Fruit fly (Drosophila melanogaster) whole organism, embryonic: Measurements from ENCODE around the gene CG31102.

Experiments
- B-H2 ChIP-seq: fragments of 200-800 bp; sonication (Bioruptor generic); optimal IDR thresholded peaks from 2 replicates; lab custom pipeline; 2018; ENCODE audit warnings: missing biosample characterization, mild to moderate bottlenecking, missing genetic modification characterization
- Bdp1 ChIP-seq: fragments of 200-800 bp; sonication (Bioruptor generic); optimal IDR thresholded peaks from 3 replicates; lab custom pipeline; 2016; ENCODE audit warnings: missing biosample characterization, missing genetic modification characterization
- BtbVII ChIP-seq: fragments of 200-800 bp; sonication (Bioruptor generic); optimal IDR thresholded peaks from 3 replicates; lab custom pipeline; 2017; ENCODE audit warnings: missing biosample characterization, mild to moderate bottlenecking, missing genetic modification characterization
- CG12071 ChIP-seq: fragments of 200-800 bp; sonication (Bioruptor generic); optimal IDR thresholded peaks from 3 replicates; lab custom pipeline; 2018; ENCODE audit warnings: missing biosample characterization, mild to moderate bottlenecking, missing genetic modification characterization
- CG12219 ChIP-seq: fragments of 200-800 bp; sonication (Bioruptor generic); optimal IDR thresholded peaks from 3 replicates; lab custom pipeline; 2018; ENCODE audit warnings: missing biosample characterization, mild to moderate bottlenecking, missing genetic modification characterization
- CG13296 ChIP-seq: fragments of 200-800 bp; sonication (Bioruptor generic); optimal IDR thresholded peaks from 3 replicates; lab custom pipeline; 2018; ENCODE audit warnings: missing biosample characterization, mild to moderate bottlenecking, missing genetic modification characterization
- CG13894 ChIP-seq: fragments of 200-800 bp; sonication (Bioruptor generic); optimal IDR thresholded peaks from 3 replicates; lab custom pipeline; 2018; ENCODE audit warnings: missing biosample characterization, mild to moderate bottlenecking, missing genetic modification characterization, moderate library complexity
- CG2678 ChIP-seq: fragments of 200-800 bp; sonication (Bioruptor generic); optimal IDR thresholded peaks from 3 replicates; lab custom pipeline; 2019; ENCODE audit warnings: missing biosample characterization, mild to moderate bottlenecking, missing genetic modification characterization, moderate library complexity
- CG32767 ChIP-seq: fragments of 200-800 bp; sonication (Bioruptor generic); IDR thresholded peaks from 2 replicates; pipeline ENCODE4 v1.3.6; 2022; ENCODE audit warnings: missing biosample characterization, missing genetic modification characterization
- CG34224 ChIP-seq: fragments of 200-800 bp; sonication (Bioruptor generic); IDR thresholded peaks from 3 replicates; pipeline ENCODE4 v1.3.6; 2022; ENCODE audit warnings: missing biosample characterization, missing genetic modification characterization; ENCODE audit not compliant: partially characterized antibody
- CG3995 ChIP-seq: fragments of 200-800 bp; sonication (Bioruptor generic); optimal IDR thresholded peaks from 3 replicates; lab custom pipeline; 2016; ENCODE audit warnings: missing biosample characterization, missing genetic modification characterization
- CG4404 ChIP-seq: fragments of 200-800 bp; sonication (Bioruptor generic); IDR thresholded peaks from 2 replicates; pipeline ENCODE4 v1.3.6; 2022; ENCODE audit warnings: missing biosample characterization, missing genetic modification characterization
- CG6272 ChIP-seq: fragments of 200-800 bp; sonication (Bioruptor generic); IDR thresholded peaks from 2 replicates; pipeline ENCODE4 v1.3.6; 2022; ENCODE audit warnings: missing biosample characterization, missing genetic modification characterization
- CG6765 ChIP-seq: fragments of 200-800 bp; sonication (Bioruptor generic); optimal IDR thresholded peaks from 3 replicates; lab custom pipeline; 2017; ENCODE audit warnings: missing biosample characterization, mild to moderate bottlenecking, missing genetic modification characterization
- CG9797 ChIP-seq: fragments of 200-800 bp; sonication (Bioruptor generic); optimal IDR thresholded peaks from 3 replicates; lab custom pipeline; 2018; ENCODE audit warnings: missing biosample characterization, mild to moderate bottlenecking, missing genetic modification characterization
- CTCF ChIP-seq: fragments of 200-800 bp; sonication (Bioruptor generic); optimal IDR thresholded peaks from 2 replicates; lab custom pipeline; 2017; ENCODE audit warnings: missing biosample characterization, mild to moderate bottlenecking, missing genetic modification characterization, moderate library complexity
- Camta ChIP-seq: fragments of 200-800 bp; sonication (Bioruptor generic); optimal IDR thresholded peaks from 2 replicates; lab custom pipeline; 2016; ENCODE audit warnings: missing biosample characterization, missing genetic modification characterization
- Dll ChIP-seq: fragments of 200-800 bp; sonication (Bioruptor generic); IDR thresholded peaks from 4 replicates; pipeline ENCODE4 v1.3.6; 2022; ENCODE audit warnings: missing biosample characterization, missing genetic modification characterization; ENCODE audit not compliant: partially characterized antibody
- E2f2 ChIP-seq: fragments of 200-800 bp; sonication (Bioruptor generic); IDR thresholded peaks from 2 replicates; pipeline ENCODE4 v1.3.6; 2022; ENCODE audit warnings: missing biosample characterization, missing genetic modification characterization
- Fer1 ChIP-seq: fragments of 200-800 bp; sonication (Bioruptor generic); optimal IDR thresholded peaks from 2 replicates; lab custom pipeline; 2017; ENCODE audit warnings: missing biosample characterization, mild to moderate bottlenecking, missing genetic modification characterization
- HHEX ChIP-seq: fragments of 200-800 bp; sonication (Bioruptor generic); optimal IDR thresholded peaks from 3 replicates; lab custom pipeline; 2017; ENCODE audit warnings: missing biosample characterization, mild to moderate bottlenecking, missing genetic modification characterization, missing genetic modification reagents
- HmgZ ChIP-seq: fragments of 200-800 bp; sonication (Bioruptor generic); optimal IDR thresholded peaks from 2 replicates; lab custom pipeline; 2018; ENCODE audit warnings: missing biosample characterization, mild to moderate bottlenecking, missing genetic modification characterization
- Jarid2 ChIP-seq: fragments of 200-800 bp; sonication (Bioruptor generic); optimal IDR thresholded peaks from 3 replicates; lab custom pipeline; 2017; ENCODE audit warnings: mild to moderate bottlenecking, missing biosample characterization, missing genetic modification reagents, missing genetic modification characterization
- MESR4 ChIP-seq: fragments of 200-800 bp; sonication (Bioruptor generic); optimal IDR thresholded peaks from 2 replicates; lab custom pipeline; 2018; ENCODE audit warnings: missing biosample characterization, mild to moderate bottlenecking, missing genetic modification characterization, moderate library complexity
- MTF-1 ChIP-seq: fragments of 200-800 bp; sonication (Bioruptor generic); optimal IDR thresholded peaks from 2 replicates; lab custom pipeline; 2018; ENCODE audit warnings: missing biosample characterization, mild to moderate bottlenecking, missing genetic modification characterization, borderline replicate concordance
- NFAT ChIP-seq: fragments of 200-800 bp; sonication (Bioruptor generic); IDR thresholded peaks from 2 replicates; pipeline ENCODE4 v1.3.6; 2022; ENCODE audit warnings: missing biosample characterization, missing genetic modification characterization
- Oli ChIP-seq: fragments of 200-800 bp; sonication (Bioruptor generic); optimal IDR thresholded peaks from 2 replicates; lab custom pipeline; 2018; ENCODE audit warnings: missing biosample characterization, mild to moderate bottlenecking, missing genetic modification characterization, moderate library complexity
- PHDP ChIP-seq: fragments of 200-800 bp; sonication (Bioruptor generic); optimal IDR thresholded peaks from 3 replicates; lab custom pipeline; 2018; ENCODE audit warnings: missing biosample characterization, mild to moderate bottlenecking, missing genetic modification characterization, moderate library complexity
- Scr ChIP-seq: fragments of 200-800 bp; sonication (Bioruptor generic); IDR thresholded peaks from 2 replicates; pipeline ENCODE4 v1.3.6; 2022; ENCODE audit warnings: missing biosample characterization, missing genetic modification characterization; ENCODE audit not compliant: partially characterized antibody
- Taf1 ChIP-seq: fragments of 200-800 bp; sonication (Bioruptor generic); IDR thresholded peaks from 2 replicates; pipeline ENCODE4 v1.3.6; 2022; ENCODE audit warnings: missing biosample characterization, missing genetic modification characterization
- az2 ChIP-seq: fragments of 200-800 bp; sonication (Bioruptor generic); optimal IDR thresholded peaks from 3 replicates; lab custom pipeline; 2016; ENCODE audit warnings: missing biosample characterization, missing genetic modification characterization
- bbx ChIP-seq: fragments of 200-800 bp; sonication (Bioruptor generic); IDR thresholded peaks from 2 replicates; pipeline ENCODE4 v1.3.6; 2022; ENCODE audit warnings: missing biosample characterization, missing genetic modification characterization; ENCODE audit not compliant: partially characterized antibody
- bcd ChIP-seq: fragments of 200-800 bp; sonication (Bioruptor generic); optimal IDR thresholded peaks from 2 replicates; lab custom pipeline; 2017; ENCODE audit warnings: missing biosample characterization, mild to moderate bottlenecking, missing genetic modification characterization
- cg ChIP-seq: fragments of 200-800 bp; sonication (Bioruptor generic); optimal IDR thresholded peaks from 3 replicates; lab custom pipeline; 2019; ENCODE audit warnings: missing biosample characterization, mild to moderate bottlenecking, missing genetic modification characterization, moderate library complexity
- chm ChIP-seq: fragments of 200-800 bp; sonication (Bioruptor generic); IDR thresholded peaks from 2 replicates; pipeline ENCODE4 v1.3.6; 2022; ENCODE audit warnings: missing biosample characterization, missing genetic modification characterization
- da ChIP-seq: fragments of 200-800 bp; sonication (Bioruptor generic); optimal IDR thresholded peaks from 2 replicates; lab custom pipeline; 2016; ENCODE audit warnings: missing biosample characterization, missing genetic modification characterization
- eve ChIP-seq, 2 experiments: fragments of >200 bp; optimal IDR thresholded peaks; 2 replicates each; lab custom pipeline; 2017; ENCODE audit warnings: missing biosample characterization in 2 of 2, missing genetic modification characterization in 2 of 2
- gem ChIP-seq: fragments of 200-800 bp; sonication (Bioruptor generic); optimal IDR thresholded peaks from 2 replicates; lab custom pipeline; 2019; ENCODE audit warnings: missing biosample characterization, mild to moderate bottlenecking, missing genetic modification characterization, moderate library complexity
- inv ChIP-seq: fragments of 200-800 bp; sonication (Bioruptor generic); IDR thresholded peaks from 2 replicates; pipeline ENCODE4 v1.3.6; 2022; ENCODE audit warnings: missing biosample characterization, missing genetic modification characterization; ENCODE audit not compliant: partially characterized antibody
- nerfin-1 ChIP-seq: fragments of 200-800 bp; sonication (Bioruptor generic); optimal IDR thresholded peaks from 3 replicates; lab custom pipeline; 2019; ENCODE audit warnings: missing biosample characterization, mild to moderate bottlenecking, missing genetic modification characterization, moderate library complexity
- otp ChIP-seq: fragments of 200-800 bp; sonication (Bioruptor generic); IDR thresholded peaks from 3 replicates; pipeline ENCODE4, ENCODE4 v1.3.6; 2022; ENCODE audit warnings: missing biosample characterization, missing genetic modification characterization
- ranshi ChIP-seq: fragments of 200-800 bp; sonication (Bioruptor generic); IDR thresholded peaks from 2 replicates; pipeline ENCODE4 v1.3.6; 2022; ENCODE audit warnings: missing biosample characterization, missing genetic modification characterization
- sc ChIP-seq, 3 experiments: fragments of >200 bp in 2 of 3; fragments of 200-800 bp in 1 of 3; sonication (Bioruptor generic) in 1 of 3; optimal IDR thresholded peaks; 2 replicates in 2 of 3; 3 replicates in 1 of 3; lab custom pipeline; 2017; ENCODE audit warnings: mild to moderate bottlenecking in 1 of 3, missing biosample characterization in 1 of 3, missing genetic modification characterization in 1 of 3, missing genetic modification reagents in 1 of 3
- shn ChIP-seq: fragments of 200-800 bp; sonication (Bioruptor generic); optimal IDR thresholded peaks from 3 replicates; lab custom pipeline; 2016; ENCODE audit warnings: missing biosample characterization, missing genetic modification characterization
- stc ChIP-seq: fragments of 200-800 bp; sonication (Bioruptor generic); IDR thresholded peaks from 2 replicates; pipeline ENCODE4 v1.3.6; 2022; ENCODE audit warnings: missing biosample characterization, missing genetic modification characterization
- sug ChIP-seq: fragments of 200-800 bp; optimal IDR thresholded peaks from 2 replicates; lab custom pipeline; 2019; ENCODE audit warnings: missing biosample characterization, mild to moderate bottlenecking, missing genetic modification characterization, moderate library complexity
- tap ChIP-seq: fragments of 200-800 bp; optimal IDR thresholded peaks from 3 replicates; lab custom pipeline; 2019; ENCODE audit warnings: missing biosample characterization, mild to moderate bottlenecking, missing genetic modification characterization, moderate library complexity
- tgo ChIP-seq: fragments of 200-800 bp; sonication (Bioruptor generic); IDR thresholded peaks from 3 replicates; pipeline ENCODE4 v1.3.6; 2022; ENCODE audit warnings: missing biosample characterization, missing genetic modification characterization
- vvl ChIP-seq: fragments of 200-800 bp; sonication (Bioruptor generic); IDR thresholded peaks from 2 replicates; pipeline ENCODE4 v1.3.6; 2022; ENCODE audit warnings: missing biosample characterization, missing genetic modification characterization
- zen ChIP-seq: fragments of 200-800 bp; sonication (Bioruptor generic); optimal IDR thresholded peaks from 3 replicates; lab custom pipeline; 2018; ENCODE audit warnings: missing biosample characterization, mild to moderate bottlenecking, missing genetic modification characterization, moderate library complexity
- zfh2 ChIP-seq: fragments of 200-800 bp; sonication (Bioruptor generic); optimal IDR thresholded peaks from 2 replicates; lab custom pipeline; 2016; ENCODE audit warnings: missing biosample characterization, missing genetic modification characterization

Gene CG31102

DNA sequence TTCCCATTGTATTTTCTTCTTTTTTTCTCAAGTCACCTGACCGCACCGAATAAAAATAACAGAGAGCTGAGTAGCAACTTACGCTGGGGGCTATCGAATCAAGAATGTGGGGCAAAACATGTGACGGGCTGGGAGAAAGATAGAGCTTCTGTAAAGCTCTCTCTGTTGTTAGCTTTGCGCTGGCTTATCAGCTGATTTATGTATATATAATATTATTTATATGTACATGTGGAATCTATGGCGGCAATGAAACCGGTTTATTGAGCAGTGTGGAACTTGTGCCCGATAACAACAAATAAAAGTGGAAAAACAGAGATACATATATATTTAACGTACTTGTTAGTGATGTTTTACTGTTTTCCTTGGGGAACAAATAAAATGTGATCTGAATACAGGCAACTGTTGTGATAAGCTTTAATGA, 2.5 kb downstream of the CG31102 start, which contains the start of gene CG31098 (continued):
- TF ChIP-seq HHEX (GFP tag; lab: Kevin White, UChicago): no peak
- TF ChIP-seq CG6765 (GFP tag; lab: Kevin White, UChicago): peak; percentile 52
- TF ChIP-seq otp (GFP tag; lab: Robert Waterston, UW): no peak
- no peak for TF ChIP-seq Taf1 (GFP tag; lab: Robert Waterston, UW)
- no peak for TF ChIP-seq az2 (GFP tag; lab: Kevin White, UChicago)
- peak; percentile 78 for TF ChIP-seq CG32767
- TF ChIP-seq nerfin-1 (tag; lab: Kevin White, UChicago): no peak
- TF ChIP-seq Scr (GFP tag; lab: Robert Waterston, UW): no peak
- TF ChIP-seq da: no peak
- TF ChIP-seq CG34224 (GFP tag; lab: Robert Waterston, UW): peak; percentile 49; the same call in 1 of the 3 replicates
- peak; percentile 90 for TF ChIP-seq sug (tag; lab: Kevin White, UChicago)
- TF ChIP-seq gem (tag; lab: Kevin White, UChicago): peak; percentile 31
- peak; percentile 61 for TF ChIP-seq B-H2 (GFP tag; lab: Kevin White, UChicago)
- no peak for TF ChIP-seq Oli (tag; lab: Kevin White, UChicago)
- TF ChIP-seq zfh2 (GFP tag; lab: Kevin White, UChicago): no peak
- TF ChIP-seq stc (GFP tag; lab: Robert Waterston, UW): no peak
- peak; percentile 66 for TF ChIP-seq BtbVII (GFP tag; lab: Kevin White, UChicago)
- no peak for TF ChIP-seq shn (GFP tag; lab: Kevin White, UChicago)
- TF ChIP-seq vvl (GFP tag; lab: Robert Waterston, UW): no peak
- peak; percentile 52 for TF ChIP-seq CG12071 (GFP tag; lab: Kevin White, UChicago)
- no peak for TF ChIP-seq bcd (GFP tag; lab: Kevin White, UChicago)
- TF ChIP-seq CG4404 (GFP tag; lab: Robert Waterston, UW): no peak
- peak; percentile 2 for TF ChIP-seq CG12219 (GFP tag; lab: Kevin White, UChicago)
- TF ChIP-seq sc (optimal IDR thresholded peaks at IDR 0.05; lab: Kevin White, UChicago): no peak
- TF ChIP-seq sc (GFP tag; optimal IDR thresholded peaks at IDR 0.05; lab: Kevin White, UChicago): no peak
- TF ChIP-seq tgo (GFP tag; lab: Robert Waterston, UW): no peak
- no peak for TF ChIP-seq CG6272 (GFP tag; lab: Robert Waterston, UW)
- peak; percentile 20 for TF ChIP-seq HmgZ (tag; lab: Kevin White, UChicago)
- TF ChIP-seq Jarid2 (GFP tag; lab: Kevin White, UChicago): peak; percentile 63
- peak; percentile 51 for TF ChIP-seq CG13894 (tag; lab: Kevin White, UChicago)
- TF ChIP-seq chm (GFP tag; lab: Robert Waterston, UW): no peak; the same call in 1 of the 2 replicates
- no peak for TF ChIP-seq Camta (GFP tag; lab: Kevin White, UChicago)
- TF ChIP-seq CG2678 (tag; lab: Kevin White, UChicago): peak; percentile 54
- TF ChIP-seq Dll (GFP tag; lab: Robert Waterston, UW): no peak
- TF ChIP-seq CG13296 (GFP tag; lab: Kevin White, UChicago): peak; percentile 70
- TF ChIP-seq CTCF (GFP tag; lab: Kevin White, UChicago): no peak
- peak; percentile 5 for TF ChIP-seq MESR4
- TF ChIP-seq Fer1: peak; percentile 72
- TF ChIP-seq Bdp1 (GFP tag; lab: Kevin White, UChicago): no peak
- no peak for TF ChIP-seq inv (GFP tag; lab: Robert Waterston, UW)
- TF ChIP-seq ranshi: no peak; the same call in 1 of the 2 replicates
- TF ChIP-seq CG3995 (GFP tag; lab: Kevin White, UChicago): peak; percentile 72
- TF ChIP-seq eve (GFP tag; optimal IDR thresholded peaks at IDR 0.05; lab: Kevin White, UChicago): peak in 1 of 2 experiments; percentile 18
- TF ChIP-seq cg: no peak
- peak; percentile 60 for TF ChIP-seq PHDP (tag; lab: Kevin White, UChicago)
- TF ChIP-seq E2f2 (GFP tag; lab: Robert Waterston, UW): no peak
- TF ChIP-seq NFAT (GFP tag; lab: Robert Waterston, UW): no peak
- TF ChIP-seq CG9797: no peak
- TF ChIP-seq tap (tag; lab: Kevin White, UChicago): peak; percentile 22
- TF ChIP-seq MTF-1: peak; percentile 33
- no peak for TF ChIP-seq zen (tag; lab: Kevin White, UChicago)
- no peak for TF ChIP-seq bbx (GFP tag; lab: Robert Waterston, UW)
